Fruit fly (Drosophila melanogaster): ENCODE measurements around the gene CG14015.

DNA sequence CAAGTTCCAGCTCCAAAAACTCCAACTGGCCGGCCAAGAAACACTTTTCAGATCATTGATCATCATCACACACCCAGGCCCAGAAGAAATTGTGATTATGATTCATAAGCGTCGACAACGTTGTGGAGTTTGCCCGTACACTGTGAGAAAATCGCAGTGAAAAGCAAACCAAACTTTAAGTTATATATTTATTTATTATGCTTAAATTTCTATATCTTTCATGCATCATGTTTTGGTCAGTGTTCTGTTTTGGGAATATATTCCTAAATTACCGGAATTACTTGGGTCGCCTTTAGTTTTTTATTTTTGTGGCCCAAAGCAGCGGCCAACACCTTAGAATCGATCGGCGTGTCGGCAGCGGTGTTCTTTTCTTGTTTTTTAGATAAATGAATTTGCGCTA is 33.9 kb downstream of the CG14015 start:
- no peak for TF ChIP-seq EcR (GFP tag; optimal IDR thresholded peaks at IDR 0.05)
- no peak for TF ChIP-seq CG8301 (tag; optimal IDR thresholded peaks at IDR 0.05)
- TF ChIP-seq CG10348 (GFP tag; IDR thresholded peaks at IDR 0.05): no peak
- TF ChIP-seq D1 (tag; optimal IDR thresholded peaks at IDR 0.05): no peak
- no peak for TF ChIP-seq rn (GFP tag; IDR thresholded peaks at IDR 0.05)
- no peak for TF ChIP-seq CG14655 (GFP tag; optimal IDR thresholded peaks at IDR 0.05)
- TF ChIP-seq CG4496 (GFP tag; IDR thresholded peaks at IDR 0.05): no peak
- TF ChIP-seq fd96Ca (GFP tag; IDR thresholded peaks at IDR 0.05): no peak
- TF ChIP-seq CG8159 (tag; optimal IDR thresholded peaks at IDR 0.05): no peak
